Worm (Caenorhabditis elegans) whole organism, L1 larva: ENCODE data around the gene C10G8.8.

Experiments used
- F16B12.6 ChIP-seq: fragments of 150-350 bp; optimal IDR thresholded peaks from 2 replicates; lab custom pipeline; 2014; ENCODE audit warnings: missing biosample characterization, missing genetic modification characterization
- Y116A8C.19 ChIP-seq: sonication (generic microtip); optimal IDR thresholded peaks from 2 replicates; lab custom pipeline; 2016; ENCODE audit warnings: missing compliant biosample characterization, missing genetic modification characterization, borderline replicate concordance
- aly-2 ChIP-seq: fragments of 150-350 bp; optimal IDR thresholded peaks from 2 replicates; lab custom pipeline; 2014; ENCODE audit warnings: missing biosample characterization, missing genetic modification characterization
- ceh-63 ChIP-seq: fragments of 200-800 bp; sonication (Bioruptor generic); optimal IDR thresholded peaks from 2 replicates; lab custom pipeline; 2018; ENCODE audit warnings: mild to moderate bottlenecking, missing genetic modification characterization, missing compliant biosample characterization
- ceh-8 ChIP-seq: fragments of 200-800 bp; sonication (Bioruptor generic); optimal IDR thresholded peaks from 2 replicates; lab custom pipeline; 2018; ENCODE audit warnings: mild to moderate bottlenecking, missing genetic modification characterization, moderate library complexity, missing compliant biosample characterization
- ceh-82 ChIP-seq, 3 experiments: fragments of 150-350 bp in 1 of 3; sonication (generic microtip) in 2 of 3; optimal IDR thresholded peaks; 2 replicates each; lab custom pipeline; 2014 to 2017; ENCODE audit warnings: missing biosample characterization in 3 of 3, missing genetic modification characterization in 3 of 3
- ceh-88 ChIP-seq: fragments of 200-800 bp; sonication (Bioruptor generic); IDR thresholded peaks from 2 replicates; pipeline ENCODE4 v1.3.6; 2022; ENCODE audit warnings: missing genetic modification characterization, missing compliant biosample characterization
- ceh-90 ChIP-seq: sonication (generic microtip); optimal IDR thresholded peaks from 2 replicates; lab custom pipeline; 2016; ENCODE audit warnings: missing genetic modification characterization, missing compliant biosample characterization
- dsc-1 ChIP-seq: sonication (generic microtip); optimal IDR thresholded peaks from 2 replicates; lab custom pipeline; 2016; ENCODE audit warnings: mild to moderate bottlenecking, missing genetic modification characterization, missing compliant biosample characterization
- efl-1 ChIP-seq, 4 experiments: fragments of 150-350 bp; optimal IDR thresholded peaks in 3 of 4; peaks in 1 of 4; 1 replicate in 1 of 4; 2 replicates in 3 of 4; lab custom pipeline; 2014; ENCODE audit warnings: missing biosample characterization in 2 of 4, missing genetic modification characterization in 2 of 4, missing genetic modification reagents in 2 of 4
- efl-3 ChIP-seq: fragments of 200-800 bp; sonication (Bioruptor generic); optimal IDR thresholded peaks from 2 replicates; lab custom pipeline; 2018; ENCODE audit warnings: mild to moderate bottlenecking, missing genetic modification characterization, missing compliant biosample characterization
- egl-13 ChIP-seq: sonication (generic microtip); optimal IDR thresholded peaks from 2 replicates; lab custom pipeline; 2016; ENCODE audit warnings: missing genotype, missing genetic modification reagents, missing genetic modification characterization, missing compliant biosample characterization
- elt-3 ChIP-seq, 6 experiments: fragments of 150-350 bp in 1 of 6; sonication (generic microtip); optimal IDR thresholded peaks; 2 replicates each; lab custom pipeline; 2017 to 2018; ENCODE audit warnings: missing biosample characterization in 6 of 6, missing genetic modification characterization in 6 of 6, inconsistent platforms in 1 of 6
- fkh-8 ChIP-seq: sonication (generic microtip); optimal IDR thresholded peaks from 2 replicates; lab custom pipeline; 2016; ENCODE audit warnings: mild to moderate bottlenecking, missing genetic modification characterization, missing compliant biosample characterization
- fos-1 ChIP-seq: fragments of 150-350 bp; optimal IDR thresholded peaks from 2 replicates; lab custom pipeline; 2014; ENCODE audit warnings: missing biosample characterization, missing genetic modification characterization
- hlh-17 ChIP-seq: fragments of 200-800 bp; sonication (Bioruptor generic); optimal IDR thresholded peaks from 2 replicates; lab custom pipeline; 2018; ENCODE audit warnings: missing genetic modification characterization, mild to moderate bottlenecking, missing compliant biosample characterization, moderate library complexity, borderline replicate concordance
- isw-1 ChIP-seq: fragments of 200-800 bp; sonication (Bioruptor generic); IDR thresholded peaks from 2 replicates; pipeline ENCODE4 v1.3.6; 2022; ENCODE audit warnings: missing genetic modification characterization, missing compliant biosample characterization
- jun-1 ChIP-seq: fragments of 150-350 bp; optimal IDR thresholded peaks from 2 replicates; lab custom pipeline; 2014; ENCODE audit warnings: missing biosample characterization, missing genetic modification reagents, missing genetic modification characterization
- mab-9 ChIP-seq: fragments of 200-800 bp; sonication (Bioruptor generic); IDR thresholded peaks from 2 replicates; pipeline ENCODE4 v1.3.6; 2022; ENCODE audit warnings: missing genetic modification reagents, missing genetic modification characterization, missing compliant biosample characterization
- mep-1 ChIP-seq: fragments of 150-350 bp; optimal IDR thresholded peaks from 2 replicates; lab custom pipeline; 2014; ENCODE audit warnings: missing biosample characterization, missing genetic modification characterization
- nhr-11 ChIP-seq: fragments of 150-350 bp; optimal IDR thresholded peaks from 2 replicates; lab custom pipeline; 2014; ENCODE audit warnings: missing biosample characterization, missing genetic modification characterization
- nhr-20 ChIP-seq: sonication (generic microtip); optimal IDR thresholded peaks from 2 replicates; lab custom pipeline; 2016; ENCODE audit warnings: mild to moderate bottlenecking, missing genetic modification characterization, missing compliant biosample characterization
- nhr-28 ChIP-seq: fragments of 150-350 bp; optimal IDR thresholded peaks from 2 replicates; lab custom pipeline; 2014; ENCODE audit warnings: missing biosample characterization, missing genetic modification characterization
- nhr-77 ChIP-seq: fragments of 150-350 bp; optimal IDR thresholded peaks from 2 replicates; lab custom pipeline; 2014; ENCODE audit warnings: missing biosample characterization, missing genetic modification characterization
- pag-3 ChIP-seq: sonication (generic microtip); optimal IDR thresholded peaks from 2 replicates; lab custom pipeline; 2017; ENCODE audit warnings: missing genetic modification characterization, mild to moderate bottlenecking, missing compliant biosample characterization, antibody characterized with exemption, borderline replicate concordance; ENCODE audit not compliant: insufficient read depth
- rnt-1 ChIP-seq: sonication (generic microtip); optimal IDR thresholded peaks from 2 replicates; lab custom pipeline; 2016; ENCODE audit warnings: mild to moderate bottlenecking, missing genetic modification characterization, moderate library complexity, missing compliant biosample characterization
- snu-23 ChIP-seq: sonication (generic microtip); optimal IDR thresholded peaks from 2 replicates; lab custom pipeline; 2016; ENCODE audit warnings: missing genetic modification characterization, missing compliant biosample characterization
- sptf-1 ChIP-seq: fragments of 150-350 bp; optimal IDR thresholded peaks from 2 replicates; lab custom pipeline; 2014; ENCODE audit warnings: missing biosample characterization, missing genetic modification characterization
- swsn-7 ChIP-seq: sonication (generic microtip); optimal IDR thresholded peaks from 2 replicates; lab custom pipeline; 2016; ENCODE audit warnings: missing genetic modification characterization, missing compliant biosample characterization
- tlp-1 ChIP-seq: fragments of 150-350 bp; optimal IDR thresholded peaks from 2 replicates; lab custom pipeline; 2014; ENCODE audit warnings: missing biosample characterization, missing genetic modification characterization
- unc-62 ChIP-seq: fragments of 150-350 bp; optimal IDR thresholded peaks from 2 replicates; lab custom pipeline; 2014; ENCODE audit warnings: missing biosample characterization, missing genetic modification reagents, missing genetic modification characterization
- unc-86 ChIP-seq: sonication (generic microtip); optimal IDR thresholded peaks from 2 replicates; lab custom pipeline; 2016; ENCODE audit warnings: missing genetic modification characterization, missing compliant biosample characterization
- vab-15 ChIP-seq: sonication (generic microtip); optimal IDR thresholded peaks from 2 replicates; lab custom pipeline; 2017; ENCODE audit warnings: missing genotype, mild to moderate bottlenecking, missing genetic modification characterization, missing compliant biosample characterization
- zag-1 ChIP-seq: fragments of 150-350 bp; optimal IDR thresholded peaks from 2 replicates; lab custom pipeline; 2014; ENCODE audit warnings: missing biosample characterization, missing genetic modification characterization
- ztf-11 ChIP-seq, 2 experiments: sonication (generic microtip); optimal IDR thresholded peaks; 2 replicates each; lab custom pipeline; 2016 to 2017; ENCODE audit warnings: missing genetic modification characterization in 2 of 2, missing biosample characterization in 1 of 2, missing compliant biosample characterization in 1 of 2

C10G8.8 gene

ce11 chrV:5328314-5328713 lies at the start of gene C10G8.8:
C10G8.8 (minus strand) TSS chrV:5328414.
- TF ChIP-seq mep-1 (tag; lab: Kevin White, UChicago) (no peak), nhr-20 (tag; lab: Kevin White, UChicago) (no peak), snu-23 (GFP tag; lab: Kevin White, UChicago) (no peak), ceh-90 (tag; lab: Kevin White, UChicago) (no peak), aly-2 (tag; lab: Kevin White, UChicago) (no peak), egl-13 (tag; lab: Kevin White, UChicago) (no peak)

ce11 chrV:5372118-5372517 lies 43.9 kb upstream of the C10G8.8 start, which contains the start of gene C35A11.3:
C35A11.3 (plus strand) TSS chrV:5372418.
- TF ChIP-seq tlp-1 (tag; lab: Kevin White, UChicago) (no peak), isw-1 (GFP tag; lab: Robert Waterston, UW) (no peak), nhr-28 (tag; lab: Kevin White, UChicago) (no peak), mab-9 (GFP tag; lab: Robert Waterston, UW) (no peak), ceh-82 (tag; optimal IDR thresholded peaks at IDR 0.05; lab: Kevin White, UChicago) (no peak), dsc-1 (tag; lab: Kevin White, UChicago) (no peak), ceh-63 (GFP tag; lab: Kevin White, UChicago) (no peak), elt-3 (tag; optimal IDR thresholded peaks at IDR 0.05; lab: Kevin White, UChicago) (no peak), sptf-1 (no peak), ceh-8 (GFP tag; lab: Kevin White, UChicago) (no peak), fkh-8 (tag; lab: Kevin White, UChicago) (no peak), aly-2 (tag; lab: Kevin White, UChicago) (no peak), efl-1 (optimal IDR thresholded peaks at IDR 0.05; lab: Kevin White, UChicago) (no peak), efl-1 (GFP tag; optimal IDR thresholded peaks at IDR 0.05 in 1 of 2; lab: Kevin White, UChicago) (no peak), unc-86 (tag; lab: Kevin White, UChicago) (no peak)
- TF ChIP-seq, all 84 proteins: peak for 0

ce11 chrV:5368792-5369191 lies 40.6 kb upstream of the C10G8.8 start, which contains the start of gene T09D3.9:
T09D3.9 (minus strand) TSS chrV:5368892.
- TF ChIP-seq dsc-1 (tag; lab: Kevin White, UChicago), result no peak
- no peak for TF ChIP-seq tlp-1 (tag; lab: Kevin White, UChicago)
- TF ChIP-seq Y116A8C.19 (tag; lab: Kevin White, UChicago), result no peak
- no peak for TF ChIP-seq swsn-7 (tag; lab: Kevin White, UChicago)
- TF ChIP-seq, all 84 proteins: peak for 0

- TF ChIP-seq nhr-28 (tag; lab: Kevin White, UChicago) (no peak), pag-3 (tag; lab: Kevin White, UChicago) (no peak), hlh-17 (GFP tag; lab: Kevin White, UChicago) (no peak), unc-62 (GFP tag; lab: Kevin White, UChicago) (no peak), efl-3 (GFP tag; lab: Kevin White, UChicago) (no peak), fos-1 (tag; lab: Kevin White, UChicago) (no peak), F16B12.6 (tag; lab: Kevin White, UChicago) (no peak), rnt-1 (tag; lab: Kevin White, UChicago) (no peak), zag-1 (tag; lab: Kevin White, UChicago) (no peak), ceh-88 (GFP tag; lab: Robert Waterston, UW) (no peak), ztf-11 (tag; optimal IDR thresholded peaks at IDR 0.05; lab: Kevin White, UChicago) (no peak), nhr-11 (tag; lab: Kevin White, UChicago) (no peak), nhr-77 (tag; lab: Kevin White, UChicago) (no peak), jun-1 (tag; lab: Kevin White, UChicago) (no peak), vab-15 (no peak)
Observed at ce11 chrV:5364863-5365262, 36.6 kb upstream of the C10G8.8 start, which contains the start of gene T09D3.8. T09D3.8 (plus strand) TSS chrV:5365163.
